Fruit fly (Drosophila melanogaster): ENCODE results near the gene CG7044.

CG7044 gene

dm6 chr3R:21097631-21098117, 3.8 kb downstream of the CG7044 start, which contains the start of gene RhoGAP93B (continued):
- TF ChIP-seq CG9215 (GFP tag; IDR thresholded peaks at IDR 0.05): peak; percentile 90
- TF ChIP-seq Stat92E (GFP tag; optimal IDR thresholded peaks at IDR 0.05): peak in 1 of 3 experiments; percentile 54
- peak; percentile 41 for TF ChIP-seq CG2875 (GFP tag; optimal IDR thresholded peaks at IDR 0.05)
- TF ChIP-seq z (GFP tag; IDR thresholded peaks at IDR 0.05): no peak
- TF ChIP-seq lola (GFP tag; optimal IDR thresholded peaks at IDR 0.05): peak in 1 of 3 experiments; percentile 78
- peak; percentile 90 for TF ChIP-seq CG9797 (GFP tag; optimal IDR thresholded peaks at IDR 0.05)
- peak; percentile 75 to 89 for TF ChIP-seq Hr51 (GFP tag; optimal IDR thresholded peaks at IDR 0.05)
- TF ChIP-seq D (optimal IDR thresholded peaks at IDR 0.05): peak; percentile 5
- peak; percentile 55 for TF ChIP-seq D (GFP tag; optimal IDR thresholded peaks at IDR 0.05)
- TF ChIP-seq Ets97D (GFP tag; optimal IDR thresholded peaks at IDR 0.05): peak; percentile 92
- TF ChIP-seq CG11723 (GFP tag; optimal IDR thresholded peaks at IDR 0.05): peak; percentile 49
- peak; percentile 70 for TF ChIP-seq CG8388 (GFP tag; optimal IDR thresholded peaks at IDR 0.05)
- peak; percentile 73 for TF ChIP-seq Chrac-16 (GFP tag; optimal IDR thresholded peaks at IDR 0.05)
- TF ChIP-seq so (GFP tag; IDR thresholded peaks at IDR 0.05): peak; percentile 94
- TF ChIP-seq mirr (GFP tag; optimal IDR thresholded peaks at IDR 0.05): peak; percentile 62
- peak; percentile 56 for TF ChIP-seq CG4820 (GFP tag; optimal IDR thresholded peaks at IDR 0.05)
- TF ChIP-seq shn (GFP tag; optimal IDR thresholded peaks at IDR 0.05): peak; percentile 93
- peak; percentile 94 for TF ChIP-seq CG14014 (GFP tag; IDR thresholded peaks at IDR 0.05)
- TF ChIP-seq CG6854 (GFP tag; optimal IDR thresholded peaks at IDR 0.05): peak; percentile 46
- TF ChIP-seq lov (optimal IDR thresholded peaks at IDR 0.05): no peak
- TF ChIP-seq lov (GFP tag; IDR thresholded peaks at IDR 0.05): peak; percentile 78; the same call in 1 of the 3 replicates
- no peak for TF ChIP-seq tap (tag; optimal IDR thresholded peaks at IDR 0.05)
- peak; percentile 94 for TF ChIP-seq CG34422 (GFP tag; IDR thresholded peaks at IDR 0.05)
- TF ChIP-seq jigr1 (GFP tag; IDR thresholded peaks at IDR 0.05): peak; percentile 69
- TF ChIP-seq peb (GFP tag; IDR thresholded peaks at IDR 0.05): peak; percentile 80
- no peak for TF ChIP-seq zf30C (GFP tag; optimal IDR thresholded peaks at IDR 0.05)
- peak; percentile 7 for TF ChIP-seq CG17385 (GFP tag; optimal IDR thresholded peaks at IDR 0.05)
- TF ChIP-seq nerfin-1 (tag; optimal IDR thresholded peaks at IDR 0.05): peak; percentile 82
- no peak for TF ChIP-seq disco-r (GFP tag; optimal IDR thresholded peaks at IDR 0.05)
- peak; percentile 59 for TF ChIP-seq CG15479 (GFP tag; optimal IDR thresholded peaks at IDR 0.05)
- no peak for TF ChIP-seq pros (GFP tag; optimal IDR thresholded peaks at IDR 0.05)
- TF ChIP-seq Eip74EF (GFP tag; optimal IDR thresholded peaks at IDR 0.05): no peak
- TF ChIP-seq Opbp (GFP tag; IDR thresholded peaks at IDR 0.05; ENCODE audit: partially characterized antibody): peak; percentile 99
- peak; percentile 91 for TF ChIP-seq lilli (GFP tag; optimal IDR thresholded peaks at IDR 0.05)
- no peak for TF ChIP-seq CG15073 (GFP tag; optimal IDR thresholded peaks at IDR 0.05)
- peak; percentile 86 for TF ChIP-seq ems (GFP tag; optimal IDR thresholded peaks at IDR 0.05)
- peak; percentile 35 for TF ChIP-seq D19B (GFP tag; optimal IDR thresholded peaks at IDR 0.05)
- TF ChIP-seq Atf-2 (GFP tag; optimal IDR thresholded peaks at IDR 0.05): peak; percentile 72
- peak; percentile 37 for TF ChIP-seq TFAM (GFP tag; optimal IDR thresholded peaks at IDR 0.05)
- peak; percentile 44 for TF ChIP-seq CTCF (GFP tag; optimal IDR thresholded peaks at IDR 0.05)
- TF ChIP-seq pfk (GFP tag; optimal IDR thresholded peaks at IDR 0.05): peak; percentile 33
- TF ChIP-seq CG10366 (GFP tag; IDR thresholded peaks at IDR 0.05): peak; percentile 84
- TF ChIP-seq Sox100B (GFP tag; optimal IDR thresholded peaks at IDR 0.05): no peak
- 0 out of 3 replicates have a peak, but pooled peaks have one; percentile 48 for TF ChIP-seq gce (GFP tag; IDR thresholded peaks at IDR 0.05)
- TF ChIP-seq CG8924 (tag; optimal IDR thresholded peaks at IDR 0.05): peak; percentile 82
- TF ChIP-seq CG4854 (GFP tag; optimal IDR thresholded peaks at IDR 0.05): peak; percentile 72
- peak; percentile 85 for TF ChIP-seq CG10267 (tag; optimal IDR thresholded peaks at IDR 0.05)
- TF ChIP-seq CG7372 (GFP tag; IDR thresholded peaks at IDR 0.05): peak; percentile 93
- peak; percentile 70 for TF ChIP-seq CG5245 (GFP tag; optimal IDR thresholded peaks at IDR 0.05)
- peak in 1 of 2 experiments; percentile 78 for TF ChIP-seq bsh (GFP tag; optimal IDR thresholded peaks at IDR 0.05)
